Worm (Caenorhabditis elegans) whole organism, midembryonic: Measurements from ENCODE around the gene srj-38.

Source experiments
- T22C8.4 ChIP-seq: fragments of 200-800 bp; sonication (Bioruptor generic); IDR thresholded peaks from 2 replicates; pipeline ENCODE4 v1.3.6; 2022; ENCODE audit warnings: missing genetic modification characterization, missing compliant biosample characterization
- cog-1 ChIP-seq: sonication (generic microtip); optimal IDR thresholded peaks from 2 replicates; lab custom pipeline; 2016; ENCODE audit warnings: missing genetic modification characterization, missing compliant biosample characterization
- flt-1 ChIP-seq: fragments of 200-800 bp; sonication (Bioruptor generic); IDR thresholded peaks from 2 replicates; pipeline ENCODE4 v1.3.6; 2022; ENCODE audit warnings: missing genetic modification characterization, missing compliant biosample characterization
- med-1 ChIP-seq: sonication (generic microtip); optimal IDR thresholded peaks from 2 replicates; lab custom pipeline; 2017; ENCODE audit warnings: missing genetic modification characterization, mild to moderate bottlenecking, missing compliant biosample characterization, antibody characterized with exemption, missing genetic modification reagents; ENCODE audit not compliant: insufficient read depth
- ref-1 ChIP-seq: fragments of 200-800 bp; sonication (Bioruptor generic); conservative IDR thresholded peaks from 2 replicates; pipeline ENCODE4 v1.3.6; 2022; ENCODE audit warnings: missing genetic modification reagents, missing genetic modification characterization, missing compliant biosample characterization
- ztf-29 ChIP-seq: fragments of 200-800 bp; sonication (Bioruptor generic); IDR thresholded peaks from 2 replicates; pipeline ENCODE4 v1.3.6; 2022; ENCODE audit warnings: missing genetic modification reagents, missing genetic modification characterization, missing compliant biosample characterization

DNA sequence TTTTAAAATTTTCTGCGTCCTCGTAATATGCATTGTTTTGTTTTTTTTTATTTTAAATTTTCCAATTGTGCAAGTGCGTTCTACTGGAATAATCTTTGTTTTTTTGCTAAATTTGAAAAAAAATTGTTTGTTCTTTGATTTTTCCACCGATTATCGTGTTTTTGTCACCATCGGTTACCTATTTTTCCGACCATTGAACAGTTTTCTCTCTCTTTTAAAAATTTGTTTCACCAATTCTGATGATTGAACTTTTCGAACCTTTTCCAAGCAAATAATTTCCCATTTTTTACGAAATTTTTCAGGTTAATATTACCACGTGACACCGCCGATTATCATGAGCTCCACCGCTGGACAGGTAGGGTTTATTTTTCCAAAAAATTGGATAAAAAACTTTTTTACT, 27.2 kb upstream of the srj-38 start, which contains the start of gene adh-5:
- TF ChIP-seq flt-1 (GFP tag; lab: Robert Waterston, UW) (no peak), ztf-29 (no peak), med-1 (no peak), cog-1 (tag; lab: Kevin White, UChicago) (no peak), ref-1 (GFP tag; lab: Robert Waterston, UW) (no peak), T22C8.4 (GFP tag; lab: Robert Waterston, UW) (no peak)
